Worm (Caenorhabditis elegans) whole organism, early embryonic: Measurements from ENCODE around the gene mltn-12.

ENCODE experiments used
- B0310.2 ChIP-seq: sonication (generic microtip); optimal IDR thresholded peaks from 2 replicates; lab custom pipeline; 2016; ENCODE audit warnings: mild to moderate bottlenecking, missing genetic modification characterization, missing compliant biosample characterization
- F13C5.2 ChIP-seq: sonication (generic microtip); optimal IDR thresholded peaks from 2 replicates; lab custom pipeline; 2017; ENCODE audit warnings: mild to moderate bottlenecking, missing genetic modification characterization, inconsistent platforms, missing compliant biosample characterization
- aly-1 ChIP-seq: sonication (generic microtip); optimal IDR thresholded peaks from 2 replicates; lab custom pipeline; 2016; ENCODE audit warnings: missing genetic modification characterization, missing compliant biosample characterization
- ama-1 ChIP-seq: fragments of 150-350 bp; optimal IDR thresholded peaks from 2 replicates; lab custom pipeline; 2014
- ceh-13 ChIP-seq: fragments of 200-800 bp; sonication (Bioruptor generic); optimal IDR thresholded peaks from 2 replicates; lab custom pipeline; 2018; ENCODE audit warnings: mild to moderate bottlenecking, missing genetic modification characterization, missing compliant biosample characterization
- ceh-36 ChIP-seq: sonication (generic microtip); optimal IDR thresholded peaks from 2 replicates; lab custom pipeline; 2016; ENCODE audit warnings: missing genetic modification characterization, inconsistent platforms, missing compliant biosample characterization
- ets-7 ChIP-seq: sonication (generic microtip); optimal IDR thresholded peaks from 2 replicates; lab custom pipeline; 2016; ENCODE audit warnings: missing genotype, missing genetic modification characterization, missing compliant biosample characterization
- flt-1 ChIP-seq: fragments of 200-800 bp; sonication (Bioruptor generic); IDR thresholded peaks from 2 replicates; pipeline ENCODE4 v1.3.6; 2022; ENCODE audit warnings: missing genetic modification characterization, missing compliant biosample characterization
- hmbx-1 ChIP-seq: sonication (generic microtip); optimal IDR thresholded peaks from 2 replicates; lab custom pipeline; 2016; ENCODE audit warnings: mild to moderate bottlenecking, missing genetic modification characterization, missing compliant biosample characterization
- hmg-4 ChIP-seq: fragments of 200-800 bp; sonication (Bioruptor generic); optimal IDR thresholded peaks from 2 replicates; lab custom pipeline; 2018; ENCODE audit warnings: mild to moderate bottlenecking, missing genetic modification characterization, missing compliant biosample characterization
- hnd-1 ChIP-seq: sonication (generic microtip); optimal IDR thresholded peaks from 2 replicates; lab custom pipeline; 2016; ENCODE audit warnings: missing genetic modification characterization, missing compliant biosample characterization
- pes-1 ChIP-seq: fragments of 200-800 bp; sonication (Bioruptor generic); IDR thresholded peaks from 2 replicates; pipeline ENCODE4 v1.3.6; 2022; ENCODE audit warnings: missing genetic modification reagents, missing genetic modification characterization, missing compliant biosample characterization
- scrt-1 ChIP-seq: fragments of 200-800 bp; sonication (Bioruptor generic); IDR thresholded peaks from 2 replicates; pipeline ENCODE4 v1.3.6; 2022; ENCODE audit warnings: missing genetic modification characterization, missing compliant biosample characterization
- sea-1 ChIP-seq: fragments of 200-800 bp; sonication (Bioruptor generic); conservative IDR thresholded peaks from 2 replicates; pipeline ENCODE4 v1.3.6; 2022; ENCODE audit warnings: missing genetic modification characterization, missing compliant biosample characterization
- tbx-11 ChIP-seq: fragments of 200-800 bp; sonication (Bioruptor generic); IDR thresholded peaks from 2 replicates; pipeline ENCODE4 v1.3.6; 2022; ENCODE audit warnings: missing genetic modification characterization, missing compliant biosample characterization
- tbx-37 ChIP-seq: fragments of 200-800 bp; sonication (Bioruptor generic); conservative IDR thresholded peaks from 2 replicates; pipeline ENCODE4 v1.3.6; 2022; ENCODE audit warnings: missing genetic modification reagents, missing genetic modification characterization, missing compliant biosample characterization
- tra-4 ChIP-seq: sonication (generic microtip); optimal IDR thresholded peaks from 2 replicates; lab custom pipeline; 2017; ENCODE audit warnings: missing genetic modification characterization, missing compliant biosample characterization

The mltn-12 gene

DNA sequence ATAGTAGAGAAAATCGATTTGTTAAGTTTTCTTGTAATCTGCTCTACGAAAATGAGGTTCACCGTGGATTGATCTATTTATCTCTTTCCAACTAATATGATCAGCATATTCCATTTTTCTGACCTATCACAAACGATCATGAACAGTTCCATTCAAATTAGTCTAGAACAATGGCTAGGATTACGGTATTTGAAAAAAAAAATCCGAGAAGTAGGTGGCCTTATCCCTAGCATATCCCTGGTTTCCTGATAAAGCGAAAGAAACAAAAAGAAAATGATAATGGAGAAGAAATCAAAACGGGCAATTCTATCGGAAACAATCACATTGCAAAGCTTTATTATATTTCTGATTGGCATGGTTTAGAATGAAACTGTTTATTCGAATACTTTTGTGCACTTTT, at the start of gene mltn-12:
Gene mltn-12, plus strand, starts transcription at position 301 of the 400 bp plus-strand sequence.
- TF ChIP-seq pes-1 (GFP tag; lab: Robert Waterston, UW) (no peak), hmbx-1 (tag; lab: Kevin White, UChicago) (no peak), ceh-36 (tag; lab: Kevin White, UChicago) (no peak), hnd-1 (tag; lab: Kevin White, UChicago) (no peak), tbx-37 (GFP tag; lab: Robert Waterston, UW) (no peak), hmg-4 (GFP tag; lab: Kevin White, UChicago) (no peak), aly-1 (tag; lab: Kevin White, UChicago) (no peak), F13C5.2 (tag; lab: Kevin White, UChicago) (no peak), B0310.2 (tag; lab: Kevin White, UChicago) (no peak), tbx-11 (no peak), tra-4 (tag; lab: Kevin White, UChicago) (no peak), sea-1 (no peak)

ce11 chrIV:8943430-8943829, 49.5 kb upstream of the mltn-12 start:
- TF ChIP-seq ama-1 (no peak), ets-7 (no peak), F13C5.2 (tag; lab: Kevin White, UChicago) (no peak), hnd-1 (tag; lab: Kevin White, UChicago) (no peak), hmg-4 (GFP tag; lab: Kevin White, UChicago) (no peak), pes-1 (GFP tag; lab: Robert Waterston, UW) (no peak), ceh-36 (tag; lab: Kevin White, UChicago) (no peak), hmbx-1 (tag; lab: Kevin White, UChicago) (no peak), sea-1 (no peak), scrt-1 (GFP tag; lab: Robert Waterston, UW) (no peak), tbx-37 (GFP tag; lab: Robert Waterston, UW) (no peak), flt-1 (GFP tag; lab: Robert Waterston, UW) (no peak), tbx-11 (no peak)

ce11 chrIV:8947146-8947545, 45.7 kb upstream of the mltn-12 start:
- TF ChIP-seq hnd-1 (tag; lab: Kevin White, UChicago): no peak
- no peak for TF ChIP-seq pes-1 (GFP tag; lab: Robert Waterston, UW)
- TF ChIP-seq tra-4 (tag; lab: Kevin White, UChicago): no peak
- TF ChIP-seq hmbx-1 (tag; lab: Kevin White, UChicago): no peak
- no peak for TF ChIP-seq hmg-4 (GFP tag; lab: Kevin White, UChicago)
- TF ChIP-seq scrt-1 (GFP tag; lab: Robert Waterston, UW): no peak
- no peak for TF ChIP-seq aly-1 (tag; lab: Kevin White, UChicago)
- TF ChIP-seq B0310.2 (tag; lab: Kevin White, UChicago): no peak
- TF ChIP-seq tbx-37 (GFP tag; lab: Robert Waterston, UW): no peak
- TF ChIP-seq ama-1: no peak
- no peak for TF ChIP-seq tbx-11
- no peak for TF ChIP-seq F13C5.2 (tag; lab: Kevin White, UChicago)
- TF ChIP-seq ceh-36 (tag; lab: Kevin White, UChicago): no peak
- TF ChIP-seq flt-1 (GFP tag; lab: Robert Waterston, UW): no peak
- TF ChIP-seq ceh-13 (GFP tag; lab: Kevin White, UChicago): no peak

DNA sequence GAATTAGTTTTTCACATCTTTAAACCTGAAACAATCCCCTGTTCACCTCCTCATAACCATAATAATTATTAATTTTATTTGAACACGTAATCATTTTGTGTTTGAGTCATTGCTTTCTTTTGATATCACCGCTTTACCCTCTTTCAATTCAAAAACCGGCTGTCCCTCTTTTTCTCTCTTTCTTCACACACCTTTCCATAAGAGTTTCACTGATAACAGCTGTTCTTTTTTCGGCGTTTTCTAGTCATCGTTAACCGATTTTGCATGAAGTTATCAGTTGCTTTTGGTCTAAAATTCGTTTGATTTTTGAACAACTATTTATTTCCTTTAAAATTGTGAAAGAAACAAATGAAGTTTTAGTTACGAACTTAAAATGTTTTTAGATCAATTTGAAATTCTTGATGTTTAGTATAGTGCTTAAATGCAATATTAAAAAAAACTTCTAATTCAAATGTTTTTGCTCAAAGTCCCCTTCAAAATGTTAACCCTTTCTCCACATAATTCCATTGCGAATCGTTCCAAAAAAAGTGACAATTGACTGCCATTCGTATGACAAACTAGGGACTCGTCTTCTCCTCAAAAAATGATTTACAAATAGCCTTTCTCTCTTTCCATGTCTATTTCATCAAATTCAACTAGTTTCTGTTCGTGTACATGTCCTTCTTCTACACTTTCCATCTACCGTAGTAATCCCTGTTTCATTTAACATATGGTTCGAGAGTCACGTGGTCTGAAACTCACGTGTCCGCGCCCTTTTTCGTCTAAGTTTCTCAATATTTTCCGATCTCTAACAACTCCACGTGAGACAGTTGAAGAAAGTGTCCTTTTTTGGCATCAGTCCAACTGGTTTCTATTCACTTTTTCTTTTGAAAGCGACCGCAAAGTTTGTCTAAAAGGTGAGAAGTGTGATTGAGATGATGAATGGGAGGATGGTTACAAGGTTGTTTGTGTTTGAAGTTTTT, 43.5 kb upstream of the mltn-12 start:
- TF ChIP-seq scrt-1 (GFP tag; lab: Robert Waterston, UW): no peak
- no peak for TF ChIP-seq tbx-11
- no peak for TF ChIP-seq pes-1 (GFP tag; lab: Robert Waterston, UW)
- TF ChIP-seq F13C5.2 (tag; lab: Kevin White, UChicago): no peak
- TF ChIP-seq tra-4 (tag; lab: Kevin White, UChicago): no peak
- TF ChIP-seq B0310.2 (tag; lab: Kevin White, UChicago): no peak
- TF ChIP-seq hnd-1 (tag; lab: Kevin White, UChicago): no peak
- no peak for TF ChIP-seq ets-7

DNA sequence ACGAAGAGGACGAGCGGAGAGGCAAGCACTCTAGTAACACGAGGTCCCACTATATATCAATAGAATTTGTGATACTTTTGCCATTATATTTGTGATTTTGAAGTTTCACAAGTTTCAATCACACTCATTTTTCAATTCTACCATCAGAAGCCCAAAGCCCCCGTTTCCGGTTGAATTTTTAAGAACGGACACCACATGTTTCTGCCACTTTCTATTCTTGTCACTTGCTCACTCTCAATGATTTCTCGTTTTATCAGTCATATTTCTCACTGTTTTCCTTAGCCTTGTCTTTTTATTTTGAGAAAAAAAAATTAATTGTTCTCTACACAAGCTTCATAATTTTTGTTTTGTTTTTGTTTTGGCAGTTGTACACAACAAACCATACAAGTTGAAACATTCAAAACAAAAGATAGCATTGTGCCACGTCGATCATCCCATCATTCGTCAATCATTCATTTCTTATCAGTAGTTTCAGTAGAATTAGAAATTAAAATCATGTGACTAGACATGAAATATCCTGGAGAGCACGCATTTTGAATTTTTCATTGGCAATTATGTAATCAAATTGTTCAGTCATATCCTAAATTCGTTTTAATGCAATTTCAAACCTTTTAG, 40.8 kb upstream of the mltn-12 start:
- no peak for TF ChIP-seq pes-1 (GFP tag; lab: Robert Waterston, UW)
- TF ChIP-seq tbx-37 (GFP tag; lab: Robert Waterston, UW): no peak
- no peak for TF ChIP-seq ceh-36 (tag; lab: Kevin White, UChicago)
- no peak for TF ChIP-seq sea-1

DNA sequence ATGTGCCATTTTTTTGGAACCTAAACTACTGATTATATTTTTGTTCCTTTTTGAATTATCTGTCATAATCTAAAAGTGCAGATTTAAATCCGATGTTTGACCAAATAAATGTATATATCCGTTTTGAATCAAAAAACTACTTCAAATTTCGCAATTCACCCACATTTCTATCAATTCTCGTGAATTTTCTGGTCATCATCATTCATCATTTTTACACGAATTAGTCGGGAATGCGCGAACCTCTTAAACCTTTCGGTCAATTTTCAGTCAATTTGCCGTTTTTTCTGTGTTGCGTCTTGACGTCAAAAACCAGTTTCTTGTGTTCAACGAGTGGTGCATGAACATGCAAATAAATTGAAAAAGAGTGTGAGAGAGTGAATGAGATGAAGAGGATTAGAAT, 38.8 kb upstream of the mltn-12 start:
- no peak for TF ChIP-seq scrt-1 (GFP tag; lab: Robert Waterston, UW)
- no peak for TF ChIP-seq tbx-37 (GFP tag; lab: Robert Waterston, UW)
- no peak for TF ChIP-seq tra-4 (tag; lab: Kevin White, UChicago)
- TF ChIP-seq hmg-4 (GFP tag; lab: Kevin White, UChicago): no peak
- TF ChIP-seq ets-7: no peak
- TF ChIP-seq B0310.2 (tag; lab: Kevin White, UChicago): no peak
- TF ChIP-seq aly-1 (tag; lab: Kevin White, UChicago): no peak

DNA sequence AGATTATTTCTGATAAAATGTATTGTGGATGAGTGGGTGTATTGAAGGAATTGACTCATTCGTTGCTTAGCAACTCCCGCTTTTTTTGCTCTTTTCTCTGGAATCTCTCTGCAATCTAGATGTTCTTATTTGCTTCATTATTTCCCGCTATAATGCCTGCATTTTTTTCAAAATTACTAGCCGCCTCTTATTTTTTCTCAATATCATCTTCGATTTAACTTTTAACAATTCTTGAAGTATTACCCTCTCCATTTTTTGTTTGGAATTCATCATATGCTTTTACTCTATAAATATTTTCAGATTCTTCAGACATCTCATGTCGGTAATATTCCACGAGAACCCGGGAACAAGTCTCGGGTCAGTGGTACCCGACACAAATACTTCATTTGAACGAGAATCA, 36.7 kb upstream of the mltn-12 start, which contains the start of gene tpra-1:
Gene tpra-1, plus strand, starts transcription at position 301 of the 400 bp plus-strand sequence.
- no peak for TF ChIP-seq scrt-1 (GFP tag; lab: Robert Waterston, UW)
- no peak for TF ChIP-seq ceh-13 (GFP tag; lab: Kevin White, UChicago)
- no peak for TF ChIP-seq F13C5.2 (tag; lab: Kevin White, UChicago)
- no peak for TF ChIP-seq ama-1
- no peak for TF ChIP-seq aly-1 (tag; lab: Kevin White, UChicago)
- TF ChIP-seq B0310.2 (tag; lab: Kevin White, UChicago): no peak
- no peak for TF ChIP-seq tbx-37 (GFP tag; lab: Robert Waterston, UW)
- no peak for TF ChIP-seq ets-7
- TF ChIP-seq pes-1 (GFP tag; lab: Robert Waterston, UW): no peak
- TF ChIP-seq sea-1: no peak
- TF ChIP-seq tbx-11: no peak
